Worm (Caenorhabditis elegans) whole organism, L1 larva: ENCODE results near the gene fbxa-61.

Source experiments
- C04F5.9 ChIP-seq: sonication (generic microtip); optimal IDR thresholded peaks from 2 replicates; lab custom pipeline; 2016; ENCODE audit warnings: missing genetic modification characterization, missing compliant biosample characterization
- C34B4.2 ChIP-seq: sonication (generic microtip); optimal IDR thresholded peaks from 2 replicates; lab custom pipeline; 2017; ENCODE audit warnings: mild to moderate bottlenecking, missing genetic modification characterization, missing compliant biosample characterization
- aha-1 ChIP-seq: fragments of 150-350 bp; optimal IDR thresholded peaks from 2 replicates; lab custom pipeline; 2014; ENCODE audit warnings: missing biosample characterization, missing genetic modification characterization
- alr-1 ChIP-seq: fragments of 200-800 bp; sonication (Bioruptor generic); optimal IDR thresholded peaks from 2 replicates; lab custom pipeline; 2018; ENCODE audit warnings: borderline replicate concordance, mild to moderate bottlenecking, missing genetic modification characterization, missing compliant biosample characterization
- blmp-1 ChIP-seq: fragments of 150-350 bp; optimal IDR thresholded peaks from 2 replicates; lab custom pipeline; 2014; ENCODE audit warnings: missing biosample characterization, missing genetic modification characterization
- ceh-63 ChIP-seq: fragments of 200-800 bp; sonication (Bioruptor generic); optimal IDR thresholded peaks from 2 replicates; lab custom pipeline; 2018; ENCODE audit warnings: mild to moderate bottlenecking, missing genetic modification characterization, missing compliant biosample characterization
- ceh-8 ChIP-seq: fragments of 200-800 bp; sonication (Bioruptor generic); optimal IDR thresholded peaks from 2 replicates; lab custom pipeline; 2018; ENCODE audit warnings: mild to moderate bottlenecking, missing genetic modification characterization, moderate library complexity, missing compliant biosample characterization
- ceh-82 ChIP-seq, 3 experiments: fragments of 150-350 bp in 1 of 3; sonication (generic microtip) in 2 of 3; optimal IDR thresholded peaks; 2 replicates each; lab custom pipeline; 2014 to 2017; ENCODE audit warnings: missing biosample characterization in 3 of 3, missing genetic modification characterization in 3 of 3
- ceh-88 ChIP-seq: fragments of 200-800 bp; sonication (Bioruptor generic); IDR thresholded peaks from 2 replicates; pipeline ENCODE4 v1.3.6; 2022; ENCODE audit warnings: missing genetic modification characterization, missing compliant biosample characterization
- ceh-90 ChIP-seq: sonication (generic microtip); optimal IDR thresholded peaks from 2 replicates; lab custom pipeline; 2016; ENCODE audit warnings: missing genetic modification characterization, missing compliant biosample characterization
- ces-1 ChIP-seq: fragments of 150-350 bp; optimal IDR thresholded peaks from 2 replicates; lab custom pipeline; 2014; ENCODE audit warnings: missing biosample characterization, missing genetic modification reagents, missing genetic modification characterization
- dpl-1 ChIP-seq, 3 experiments: fragments of 150-350 bp in 2 of 3; sonication (generic microtip) in 1 of 3; optimal IDR thresholded peaks; 2 replicates each; lab custom pipeline; 2014 to 2017; ENCODE audit warnings: missing biosample characterization in 3 of 3, missing genetic modification characterization in 3 of 3, missing genetic modification reagents in 3 of 3
- dsc-1 ChIP-seq: sonication (generic microtip); optimal IDR thresholded peaks from 2 replicates; lab custom pipeline; 2016; ENCODE audit warnings: mild to moderate bottlenecking, missing genetic modification characterization, missing compliant biosample characterization
- efl-1 ChIP-seq, 4 experiments: fragments of 150-350 bp; optimal IDR thresholded peaks in 3 of 4; peaks in 1 of 4; 1 replicate in 1 of 4; 2 replicates in 3 of 4; lab custom pipeline; 2014; ENCODE audit warnings: missing biosample characterization in 2 of 4, missing genetic modification characterization in 2 of 4, missing genetic modification reagents in 2 of 4
- egl-13 ChIP-seq: sonication (generic microtip); optimal IDR thresholded peaks from 2 replicates; lab custom pipeline; 2016; ENCODE audit warnings: missing genotype, missing genetic modification reagents, missing genetic modification characterization, missing compliant biosample characterization
- egl-27 ChIP-seq, 2 experiments: fragments of 150-350 bp in 1 of 2; sonication (generic microtip); optimal IDR thresholded peaks; 3 replicates each; lab custom pipeline; 2017 to 2018; ENCODE audit warnings: missing biosample characterization in 2 of 2, missing genetic modification characterization in 2 of 2, missing genetic modification reagents in 2 of 2
- elt-3 ChIP-seq, 6 experiments: fragments of 150-350 bp in 1 of 6; sonication (generic microtip); optimal IDR thresholded peaks; 2 replicates each; lab custom pipeline; 2017 to 2018; ENCODE audit warnings: missing biosample characterization in 6 of 6, missing genetic modification characterization in 6 of 6, inconsistent platforms in 1 of 6
- ets-5 ChIP-seq: fragments of 200-800 bp; sonication (Bioruptor generic); IDR thresholded peaks from 2 replicates; pipeline ENCODE4 v1.3.6; 2022; ENCODE audit warnings: missing genetic modification characterization, missing compliant biosample characterization
- fkh-10 ChIP-seq: sonication (generic microtip); optimal IDR thresholded peaks from 2 replicates; lab custom pipeline; 2017; ENCODE audit warnings: missing biosample characterization, missing genetic modification reagents, missing genetic modification characterization
- fkh-4 ChIP-seq: sonication (generic microtip); optimal IDR thresholded peaks from 2 replicates; lab custom pipeline; 2016; ENCODE audit warnings: missing compliant biosample characterization, missing genetic modification characterization, borderline replicate concordance
- fkh-8 ChIP-seq: sonication (generic microtip); optimal IDR thresholded peaks from 2 replicates; lab custom pipeline; 2016; ENCODE audit warnings: mild to moderate bottlenecking, missing genetic modification characterization, missing compliant biosample characterization
- fos-1 ChIP-seq: fragments of 150-350 bp; optimal IDR thresholded peaks from 2 replicates; lab custom pipeline; 2014; ENCODE audit warnings: missing biosample characterization, missing genetic modification characterization
- hlh-17 ChIP-seq: fragments of 200-800 bp; sonication (Bioruptor generic); optimal IDR thresholded peaks from 2 replicates; lab custom pipeline; 2018; ENCODE audit warnings: missing genetic modification characterization, mild to moderate bottlenecking, missing compliant biosample characterization, moderate library complexity, borderline replicate concordance
- hpl-2 ChIP-seq: fragments of 150-350 bp; optimal IDR thresholded peaks from 2 replicates; lab custom pipeline; 2014; ENCODE audit warnings: missing biosample characterization, missing genetic modification reagents, missing genetic modification characterization
- irx-1 ChIP-seq: sonication (generic microtip); optimal IDR thresholded peaks from 2 replicates; lab custom pipeline; 2016; ENCODE audit warnings: missing genetic modification characterization, missing compliant biosample characterization
- jun-1 ChIP-seq: fragments of 150-350 bp; optimal IDR thresholded peaks from 2 replicates; lab custom pipeline; 2014; ENCODE audit warnings: missing biosample characterization, missing genetic modification reagents, missing genetic modification characterization
- lin-13 ChIP-seq: fragments of 150-350 bp; optimal IDR thresholded peaks from 2 replicates; lab custom pipeline; 2014; ENCODE audit warnings: missing biosample characterization, missing genetic modification reagents, missing genetic modification characterization
- lin-15B ChIP-seq: fragments of 150-350 bp; sonication (generic microtip); optimal IDR thresholded peaks from 3 replicates; lab custom pipeline; 2014; ENCODE audit warnings: missing biosample characterization, missing genetic modification characterization
- lin-39 ChIP-seq: fragments of 150-350 bp; optimal IDR thresholded peaks from 2 replicates; lab custom pipeline; 2014; ENCODE audit warnings: missing biosample characterization, missing genetic modification reagents, missing genetic modification characterization
- lir-3 ChIP-seq: sonication (generic microtip); optimal IDR thresholded peaks from 2 replicates; lab custom pipeline; 2016; ENCODE audit warnings: mild to moderate bottlenecking, missing genetic modification characterization, moderate library complexity, missing compliant biosample characterization; ENCODE audit not compliant: poor library complexity
- lsy-2 ChIP-seq, 2 experiments: fragments of 150-350 bp; optimal IDR thresholded peaks; 2 replicates each; lab custom pipeline; 2014; ENCODE audit warnings: missing biosample characterization in 2 of 2, missing genetic modification characterization in 2 of 2
- mab-9 ChIP-seq: fragments of 200-800 bp; sonication (Bioruptor generic); IDR thresholded peaks from 2 replicates; pipeline ENCODE4 v1.3.6; 2022; ENCODE audit warnings: missing genetic modification reagents, missing genetic modification characterization, missing compliant biosample characterization
- mdl-1 ChIP-seq, 2 experiments: fragments of 150-350 bp; optimal IDR thresholded peaks; 2 replicates each; lab custom pipeline; 2014 to 2017; ENCODE audit warnings: missing biosample characterization in 2 of 2, missing genetic modification characterization in 2 of 2, inconsistent platforms in 1 of 2
- mef-2 ChIP-seq: fragments of 150-350 bp; optimal IDR thresholded peaks from 2 replicates; lab custom pipeline; 2014; ENCODE audit warnings: missing biosample characterization, missing genetic modification characterization
- nhr-11 ChIP-seq: fragments of 150-350 bp; optimal IDR thresholded peaks from 2 replicates; lab custom pipeline; 2014; ENCODE audit warnings: missing biosample characterization, missing genetic modification characterization
- nhr-19 ChIP-seq: fragments of 200-800 bp; sonication (Bioruptor generic); conservative IDR thresholded peaks from 2 replicates; pipeline ENCODE4 v1.3.6; 2022; ENCODE audit warnings: missing genetic modification characterization, missing compliant biosample characterization
- nhr-20 ChIP-seq: sonication (generic microtip); optimal IDR thresholded peaks from 2 replicates; lab custom pipeline; 2016; ENCODE audit warnings: mild to moderate bottlenecking, missing genetic modification characterization, missing compliant biosample characterization
- nhr-47 ChIP-seq: sonication (generic microtip); optimal IDR thresholded peaks from 2 replicates; lab custom pipeline; 2016; ENCODE audit warnings: mild to moderate bottlenecking, missing genetic modification characterization, moderate library complexity, missing compliant biosample characterization
- nhr-71 ChIP-seq: sonication (generic microtip); optimal IDR thresholded peaks from 2 replicates; lab custom pipeline; 2016; ENCODE audit warnings: mild to moderate bottlenecking, missing genetic modification characterization, moderate library complexity, missing compliant biosample characterization
- nhr-76 ChIP-seq: sonication (generic microtip); optimal IDR thresholded peaks from 2 replicates; lab custom pipeline; 2017; ENCODE audit warnings: missing biosample characterization, missing genetic modification characterization
- nhr-84 ChIP-seq: sonication (generic microtip); optimal IDR thresholded peaks from 2 replicates; lab custom pipeline; 2017; ENCODE audit warnings: missing biosample characterization, missing genetic modification characterization
- pax-3 ChIP-seq: fragments of 200-800 bp; sonication (Bioruptor generic); optimal IDR thresholded peaks from 2 replicates; lab custom pipeline; 2018; ENCODE audit warnings: mild to moderate bottlenecking, missing genetic modification characterization, moderate library complexity, missing compliant biosample characterization
- pqm-1 ChIP-seq: sonication (generic microtip); optimal IDR thresholded peaks from 3 replicates; lab custom pipeline; 2017; ENCODE audit warnings: missing biosample characterization, missing genetic modification characterization
- sup-37 ChIP-seq: fragments of 200-800 bp; sonication (Bioruptor generic); optimal IDR thresholded peaks from 2 replicates; lab custom pipeline; 2018; ENCODE audit warnings: mild to moderate bottlenecking, missing genetic modification characterization, missing compliant biosample characterization
- swsn-7 ChIP-seq: sonication (generic microtip); optimal IDR thresholded peaks from 2 replicates; lab custom pipeline; 2016; ENCODE audit warnings: missing genetic modification characterization, missing compliant biosample characterization
- tbx-2 ChIP-seq: sonication (generic microtip); optimal IDR thresholded peaks from 2 replicates; lab custom pipeline; 2016; ENCODE audit warnings: missing genetic modification characterization, missing compliant biosample characterization
- unc-30 ChIP-seq: sonication (generic microtip); optimal IDR thresholded peaks from 2 replicates; lab custom pipeline; 2017; ENCODE audit warnings: missing biosample characterization, missing genetic modification characterization
- unc-86 ChIP-seq: sonication (generic microtip); optimal IDR thresholded peaks from 2 replicates; lab custom pipeline; 2016; ENCODE audit warnings: missing genetic modification characterization, missing compliant biosample characterization
- unc-98 ChIP-seq: fragments of 200-800 bp; sonication (Bioruptor generic); IDR thresholded peaks from 2 replicates; pipeline ENCODE4 v1.3.6; 2022; ENCODE audit warnings: missing genetic modification characterization, missing compliant biosample characterization
- xbp-1 ChIP-seq: sonication (generic microtip); optimal IDR thresholded peaks from 2 replicates; lab custom pipeline; 2016; ENCODE audit warnings: missing genetic modification characterization, missing compliant biosample characterization
- zip-4 ChIP-seq: fragments of 200-800 bp; sonication (Bioruptor generic); optimal IDR thresholded peaks from 2 replicates; lab custom pipeline; 2018; ENCODE audit warnings: mild to moderate bottlenecking, missing genetic modification characterization, moderate library complexity, missing compliant biosample characterization
- ztf-11 ChIP-seq, 2 experiments: sonication (generic microtip); optimal IDR thresholded peaks; 2 replicates each; lab custom pipeline; 2016 to 2017; ENCODE audit warnings: missing genetic modification characterization in 2 of 2, missing biosample characterization in 1 of 2, missing compliant biosample characterization in 1 of 2

fbxa-61 gene

DNA sequence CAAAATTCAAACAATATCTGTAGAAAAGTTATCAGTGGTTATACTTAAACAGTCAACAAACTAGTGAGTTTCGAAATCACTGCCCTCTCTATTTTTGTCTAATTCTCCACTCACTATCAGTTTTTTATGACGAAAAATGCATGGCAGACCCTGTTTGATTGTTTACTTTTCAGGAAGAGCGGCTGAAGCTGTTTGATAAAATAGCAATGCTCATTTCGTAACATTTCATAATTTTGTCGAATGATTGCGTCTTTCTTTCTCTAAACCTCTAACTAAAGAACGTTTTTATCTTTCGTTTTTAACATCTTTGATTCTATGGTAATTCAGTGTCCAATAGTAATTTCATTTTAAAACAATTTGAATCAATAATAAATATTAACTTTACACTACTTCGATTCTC, 40.3 kb downstream of the fbxa-61 start:
- TF ChIP-seq dsc-1 (tag; lab: Kevin White, UChicago) (no peak), elt-3 (tag; optimal IDR thresholded peaks at IDR 0.05; lab: Kevin White, UChicago) (peak in 1 of 6 experiments; percentile 43), egl-27 (tag; optimal IDR thresholded peaks at IDR 0.05; lab: Kevin White, UChicago) (no peak), jun-1 (tag; lab: Kevin White, UChicago) (peak; percentile 51), lin-15B (tag; lab: Kevin White, UChicago) (no peak), tbx-2 (tag; lab: Kevin White, UChicago) (no peak), hlh-17 (no peak), pqm-1 (tag; lab: Kevin White, UChicago) (peak; percentile 95), alr-1 (tag; lab: Kevin White, UChicago) (no peak), dpl-1 (GFP tag; optimal IDR thresholded peaks at IDR 0.05; lab: Kevin White, UChicago) (no peak), unc-30 (no peak), ces-1 (GFP tag; lab: Kevin White, UChicago) (no peak), nhr-84 (tag; lab: Kevin White, UChicago) (no peak), ceh-63 (GFP tag; lab: Kevin White, UChicago) (no peak), lir-3 (tag; lab: Kevin White, UChicago) (no peak), nhr-19 (GFP tag; lab: Robert Waterston, UW) (no peak), mdl-1 (tag; optimal IDR thresholded peaks at IDR 0.05; lab: Kevin White, UChicago) (peak in 1 of 2 experiments; percentile 27), efl-1 (optimal IDR thresholded peaks at IDR 0.05; lab: Kevin White, UChicago) (no peak), efl-1 (GFP tag; optimal IDR thresholded peaks at IDR 0.05 in 1 of 2; lab: Kevin White, UChicago) (peak in 1 of 2 experiments; percentile 81), xbp-1 (no peak), fkh-8 (tag; lab: Kevin White, UChicago) (no peak), fkh-4 (tag; lab: Kevin White, UChicago) (no peak), unc-86 (tag; lab: Kevin White, UChicago) (no peak), ets-5 (GFP tag; lab: Robert Waterston, UW) (no peak), lin-13 (GFP tag; lab: Kevin White, UChicago) (no peak), lsy-2 (tag; optimal IDR thresholded peaks at IDR 0.05; lab: Kevin White, UChicago) (peak in 1 of 2 experiments; percentile 29), blmp-1 (tag; lab: Kevin White, UChicago) (no peak), ceh-8 (GFP tag; lab: Kevin White, UChicago) (no peak), ceh-90 (tag; lab: Kevin White, UChicago) (no peak), nhr-47 (tag; lab: Kevin White, UChicago) (no peak), swsn-7 (no peak), nhr-11 (tag; lab: Kevin White, UChicago) (no peak), fkh-10 (GFP tag; lab: Kevin White, UChicago) (no peak), sup-37 (no peak), fos-1 (tag; lab: Kevin White, UChicago) (no peak), ceh-88 (GFP tag; lab: Robert Waterston, UW) (no peak), unc-98 (GFP tag; lab: Robert Waterston, UW) (no peak), C34B4.2 (tag; lab: Kevin White, UChicago) (no peak), nhr-76 (tag; lab: Kevin White, UChicago) (no peak), irx-1 (tag; lab: Kevin White, UChicago) (no peak), mab-9 (GFP tag; lab: Robert Waterston, UW) (no peak), nhr-71 (tag; lab: Kevin White, UChicago) (peak; percentile 42), ztf-11 (tag; optimal IDR thresholded peaks at IDR 0.05; lab: Kevin White, UChicago) (no peak), egl-13 (no peak), lin-39 (tag; lab: Kevin White, UChicago) (no peak), aha-1 (tag; lab: Kevin White, UChicago) (no peak), ceh-82 (tag; optimal IDR thresholded peaks at IDR 0.05; lab: Kevin White, UChicago) (no peak), mef-2 (tag; lab: Kevin White, UChicago) (no peak), hpl-2 (GFP tag; lab: Kevin White, UChicago) (peak; percentile 53), zip-4 (GFP tag; lab: Kevin White, UChicago) (peak; percentile 55), nhr-20 (tag; lab: Kevin White, UChicago) (peak; percentile 37), pax-3 (tag; lab: Kevin White, UChicago) (peak; percentile 25), C04F5.9 (tag; lab: Kevin White, UChicago) (no peak)
